Worm (Caenorhabditis elegans) whole organism, L1 larva: ENCODE results near the gene mip-1.

Experiments used
- C04F5.9 ChIP-seq: sonication (generic microtip); optimal IDR thresholded peaks from 2 replicates; lab custom pipeline; 2016; ENCODE audit warnings: missing genetic modification characterization, missing compliant biosample characterization
- F16B12.6 ChIP-seq: fragments of 150-350 bp; optimal IDR thresholded peaks from 2 replicates; lab custom pipeline; 2014; ENCODE audit warnings: missing biosample characterization, missing genetic modification characterization
- aha-1 ChIP-seq: fragments of 150-350 bp; optimal IDR thresholded peaks from 2 replicates; lab custom pipeline; 2014; ENCODE audit warnings: missing biosample characterization, missing genetic modification characterization
- aly-2 ChIP-seq: fragments of 150-350 bp; optimal IDR thresholded peaks from 2 replicates; lab custom pipeline; 2014; ENCODE audit warnings: missing biosample characterization, missing genetic modification characterization
- blmp-1 ChIP-seq: fragments of 150-350 bp; optimal IDR thresholded peaks from 2 replicates; lab custom pipeline; 2014; ENCODE audit warnings: missing biosample characterization, missing genetic modification characterization
- ceh-63 ChIP-seq: fragments of 200-800 bp; sonication (Bioruptor generic); optimal IDR thresholded peaks from 2 replicates; lab custom pipeline; 2018; ENCODE audit warnings: mild to moderate bottlenecking, missing genetic modification characterization, missing compliant biosample characterization
- ceh-8 ChIP-seq: fragments of 200-800 bp; sonication (Bioruptor generic); optimal IDR thresholded peaks from 2 replicates; lab custom pipeline; 2018; ENCODE audit warnings: mild to moderate bottlenecking, missing genetic modification characterization, moderate library complexity, missing compliant biosample characterization
- ceh-82 ChIP-seq, 3 experiments: fragments of 150-350 bp in 1 of 3; sonication (generic microtip) in 2 of 3; optimal IDR thresholded peaks; 2 replicates each; lab custom pipeline; 2014 to 2017; ENCODE audit warnings: missing biosample characterization in 3 of 3, missing genetic modification characterization in 3 of 3
- ceh-90 ChIP-seq: sonication (generic microtip); optimal IDR thresholded peaks from 2 replicates; lab custom pipeline; 2016; ENCODE audit warnings: missing genetic modification characterization, missing compliant biosample characterization
- ces-1 ChIP-seq: fragments of 150-350 bp; optimal IDR thresholded peaks from 2 replicates; lab custom pipeline; 2014; ENCODE audit warnings: missing biosample characterization, missing genetic modification reagents, missing genetic modification characterization
- dpl-1 ChIP-seq, 3 experiments: fragments of 150-350 bp in 2 of 3; sonication (generic microtip) in 1 of 3; optimal IDR thresholded peaks; 2 replicates each; lab custom pipeline; 2014 to 2017; ENCODE audit warnings: missing biosample characterization in 3 of 3, missing genetic modification characterization in 3 of 3, missing genetic modification reagents in 3 of 3
- dsc-1 ChIP-seq: sonication (generic microtip); optimal IDR thresholded peaks from 2 replicates; lab custom pipeline; 2016; ENCODE audit warnings: mild to moderate bottlenecking, missing genetic modification characterization, missing compliant biosample characterization
- efl-1 ChIP-seq, 4 experiments: fragments of 150-350 bp; optimal IDR thresholded peaks in 3 of 4; peaks in 1 of 4; 1 replicate in 1 of 4; 2 replicates in 3 of 4; lab custom pipeline; 2014; ENCODE audit warnings: missing biosample characterization in 2 of 4, missing genetic modification characterization in 2 of 4, missing genetic modification reagents in 2 of 4
- egl-27 ChIP-seq, 2 experiments: fragments of 150-350 bp in 1 of 2; sonication (generic microtip); optimal IDR thresholded peaks; 3 replicates each; lab custom pipeline; 2017 to 2018; ENCODE audit warnings: missing biosample characterization in 2 of 2, missing genetic modification characterization in 2 of 2, missing genetic modification reagents in 2 of 2
- elt-2 ChIP-seq: sonication (generic microtip); optimal IDR thresholded peaks from 2 replicates; lab custom pipeline; 2016; ENCODE audit warnings: missing genetic modification characterization, mild to moderate bottlenecking, inconsistent platforms, missing compliant biosample characterization, missing genetic modification reagents
- elt-3 ChIP-seq, 6 experiments: fragments of 150-350 bp in 1 of 6; sonication (generic microtip); optimal IDR thresholded peaks; 2 replicates each; lab custom pipeline; 2017 to 2018; ENCODE audit warnings: missing biosample characterization in 6 of 6, missing genetic modification characterization in 6 of 6, inconsistent platforms in 1 of 6
- ets-5 ChIP-seq: fragments of 200-800 bp; sonication (Bioruptor generic); IDR thresholded peaks from 2 replicates; pipeline ENCODE4 v1.3.6; 2022; ENCODE audit warnings: missing genetic modification characterization, missing compliant biosample characterization
- fkh-8 ChIP-seq: sonication (generic microtip); optimal IDR thresholded peaks from 2 replicates; lab custom pipeline; 2016; ENCODE audit warnings: mild to moderate bottlenecking, missing genetic modification characterization, missing compliant biosample characterization
- hlh-4 ChIP-seq: sonication (generic microtip); optimal IDR thresholded peaks from 2 replicates; lab custom pipeline; 2016; ENCODE audit warnings: mild to moderate bottlenecking, missing genetic modification characterization, missing compliant biosample characterization
- hpl-2 ChIP-seq: fragments of 150-350 bp; optimal IDR thresholded peaks from 2 replicates; lab custom pipeline; 2014; ENCODE audit warnings: missing biosample characterization, missing genetic modification reagents, missing genetic modification characterization
- isw-1 ChIP-seq: fragments of 200-800 bp; sonication (Bioruptor generic); IDR thresholded peaks from 2 replicates; pipeline ENCODE4 v1.3.6; 2022; ENCODE audit warnings: missing genetic modification characterization, missing compliant biosample characterization
- jun-1 ChIP-seq: fragments of 150-350 bp; optimal IDR thresholded peaks from 2 replicates; lab custom pipeline; 2014; ENCODE audit warnings: missing biosample characterization, missing genetic modification reagents, missing genetic modification characterization
- lin-15B ChIP-seq: fragments of 150-350 bp; sonication (generic microtip); optimal IDR thresholded peaks from 3 replicates; lab custom pipeline; 2014; ENCODE audit warnings: missing biosample characterization, missing genetic modification characterization
- lin-35 ChIP-seq, 2 experiments: fragments of 150-350 bp; optimal IDR thresholded peaks; 2 replicates each; lab custom pipeline; 2014; ENCODE audit warnings: missing biosample characterization in 2 of 2, missing genetic modification characterization in 2 of 2, missing genetic modification reagents in 2 of 2
- lin-39 ChIP-seq: fragments of 150-350 bp; optimal IDR thresholded peaks from 2 replicates; lab custom pipeline; 2014; ENCODE audit warnings: missing biosample characterization, missing genetic modification reagents, missing genetic modification characterization
- lir-3 ChIP-seq: sonication (generic microtip); optimal IDR thresholded peaks from 2 replicates; lab custom pipeline; 2016; ENCODE audit warnings: mild to moderate bottlenecking, missing genetic modification characterization, moderate library complexity, missing compliant biosample characterization; ENCODE audit not compliant: poor library complexity
- lsy-2 ChIP-seq, 2 experiments: fragments of 150-350 bp; optimal IDR thresholded peaks; 2 replicates each; lab custom pipeline; 2014; ENCODE audit warnings: missing biosample characterization in 2 of 2, missing genetic modification characterization in 2 of 2
- mdl-1 ChIP-seq, 2 experiments: fragments of 150-350 bp; optimal IDR thresholded peaks; 2 replicates each; lab custom pipeline; 2014 to 2017; ENCODE audit warnings: missing biosample characterization in 2 of 2, missing genetic modification characterization in 2 of 2, inconsistent platforms in 1 of 2
- mep-1 ChIP-seq: fragments of 150-350 bp; optimal IDR thresholded peaks from 2 replicates; lab custom pipeline; 2014; ENCODE audit warnings: missing biosample characterization, missing genetic modification characterization
- nhr-11 ChIP-seq: fragments of 150-350 bp; optimal IDR thresholded peaks from 2 replicates; lab custom pipeline; 2014; ENCODE audit warnings: missing biosample characterization, missing genetic modification characterization
- nhr-12 ChIP-seq: sonication (generic microtip); optimal IDR thresholded peaks from 2 replicates; lab custom pipeline; 2017; ENCODE audit warnings: missing biosample characterization, missing genetic modification characterization
- nhr-237 ChIP-seq: fragments of 150-350 bp; optimal IDR thresholded peaks from 2 replicates; lab custom pipeline; 2014; ENCODE audit warnings: missing biosample characterization, missing genetic modification characterization
- nhr-28 ChIP-seq: fragments of 150-350 bp; optimal IDR thresholded peaks from 2 replicates; lab custom pipeline; 2014; ENCODE audit warnings: missing biosample characterization, missing genetic modification characterization
- nhr-47 ChIP-seq: sonication (generic microtip); optimal IDR thresholded peaks from 2 replicates; lab custom pipeline; 2016; ENCODE audit warnings: mild to moderate bottlenecking, missing genetic modification characterization, moderate library complexity, missing compliant biosample characterization
- nhr-76 ChIP-seq: sonication (generic microtip); optimal IDR thresholded peaks from 2 replicates; lab custom pipeline; 2017; ENCODE audit warnings: missing biosample characterization, missing genetic modification characterization
- nhr-77 ChIP-seq: fragments of 150-350 bp; optimal IDR thresholded peaks from 2 replicates; lab custom pipeline; 2014; ENCODE audit warnings: missing biosample characterization, missing genetic modification characterization
- nhr-85 ChIP-seq: sonication (generic microtip); peaks from one replicate; lab custom pipeline; 2016; ENCODE audit warnings: missing genetic modification characterization, inconsistent platforms, missing compliant biosample characterization
- nhr-90 ChIP-seq: sonication (generic microtip); optimal IDR thresholded peaks from 2 replicates; lab custom pipeline; 2016; ENCODE audit warnings: mild to moderate bottlenecking, missing genetic modification characterization, missing compliant biosample characterization; ENCODE audit not compliant: poor library complexity
- pag-3 ChIP-seq: sonication (generic microtip); optimal IDR thresholded peaks from 2 replicates; lab custom pipeline; 2017; ENCODE audit warnings: missing genetic modification characterization, mild to moderate bottlenecking, missing compliant biosample characterization, antibody characterized with exemption, borderline replicate concordance; ENCODE audit not compliant: insufficient read depth
- pqm-1 ChIP-seq: sonication (generic microtip); optimal IDR thresholded peaks from 3 replicates; lab custom pipeline; 2017; ENCODE audit warnings: missing biosample characterization, missing genetic modification characterization
- rnt-1 ChIP-seq: sonication (generic microtip); optimal IDR thresholded peaks from 2 replicates; lab custom pipeline; 2016; ENCODE audit warnings: mild to moderate bottlenecking, missing genetic modification characterization, moderate library complexity, missing compliant biosample characterization
- snpc-4 ChIP-seq: fragments of 150-350 bp; optimal IDR thresholded peaks from 2 replicates; lab custom pipeline; 2014; ENCODE audit warnings: missing biosample characterization, missing genetic modification characterization
- snu-23 ChIP-seq: sonication (generic microtip); optimal IDR thresholded peaks from 2 replicates; lab custom pipeline; 2016; ENCODE audit warnings: missing genetic modification characterization, missing compliant biosample characterization
- sptf-1 ChIP-seq: fragments of 150-350 bp; optimal IDR thresholded peaks from 2 replicates; lab custom pipeline; 2014; ENCODE audit warnings: missing biosample characterization, missing genetic modification characterization
- sup-37 ChIP-seq: fragments of 200-800 bp; sonication (Bioruptor generic); optimal IDR thresholded peaks from 2 replicates; lab custom pipeline; 2018; ENCODE audit warnings: mild to moderate bottlenecking, missing genetic modification characterization, missing compliant biosample characterization
- swsn-7 ChIP-seq: sonication (generic microtip); optimal IDR thresholded peaks from 2 replicates; lab custom pipeline; 2016; ENCODE audit warnings: missing genetic modification characterization, missing compliant biosample characterization
- unc-30 ChIP-seq: sonication (generic microtip); optimal IDR thresholded peaks from 2 replicates; lab custom pipeline; 2017; ENCODE audit warnings: missing biosample characterization, missing genetic modification characterization
- unc-62 ChIP-seq: fragments of 150-350 bp; optimal IDR thresholded peaks from 2 replicates; lab custom pipeline; 2014; ENCODE audit warnings: missing biosample characterization, missing genetic modification reagents, missing genetic modification characterization
- unc-86 ChIP-seq: sonication (generic microtip); optimal IDR thresholded peaks from 2 replicates; lab custom pipeline; 2016; ENCODE audit warnings: missing genetic modification characterization, missing compliant biosample characterization
- vab-15 ChIP-seq: sonication (generic microtip); optimal IDR thresholded peaks from 2 replicates; lab custom pipeline; 2017; ENCODE audit warnings: missing genotype, mild to moderate bottlenecking, missing genetic modification characterization, missing compliant biosample characterization
- xbp-1 ChIP-seq: sonication (generic microtip); optimal IDR thresholded peaks from 2 replicates; lab custom pipeline; 2016; ENCODE audit warnings: missing genetic modification characterization, missing compliant biosample characterization
- ztf-11 ChIP-seq, 2 experiments: sonication (generic microtip); optimal IDR thresholded peaks; 2 replicates each; lab custom pipeline; 2016 to 2017; ENCODE audit warnings: missing genetic modification characterization in 2 of 2, missing biosample characterization in 1 of 2, missing compliant biosample characterization in 1 of 2
- ztf-4 ChIP-seq: fragments of 150-350 bp; optimal IDR thresholded peaks from 2 replicates; lab custom pipeline; 2014; ENCODE audit warnings: missing biosample characterization, missing genetic modification characterization

The mip-1 gene

ce11 chrIII:4796039-4796438 is 3.2 kb downstream of the mip-1 start:
- TF ChIP-seq lin-35 (GFP tag; optimal IDR thresholded peaks at IDR 0.05; lab: Kevin White, UChicago) (peak; percentile 53 to 79), dpl-1 (GFP tag; optimal IDR thresholded peaks at IDR 0.05; lab: Kevin White, UChicago) (peak; percentile 52 to 67 (median 61)), unc-86 (tag; lab: Kevin White, UChicago) (no peak), blmp-1 (tag; lab: Kevin White, UChicago) (peak; percentile 80), snpc-4 (tag; lab: Kevin White, UChicago) (peak; percentile 58), sptf-1 (tag; lab: Kevin White, UChicago) (no peak), C04F5.9 (tag; lab: Kevin White, UChicago) (peak; percentile 15), nhr-76 (no peak), aly-2 (tag; lab: Kevin White, UChicago) (peak; percentile 8), mdl-1 (tag; optimal IDR thresholded peaks at IDR 0.05; lab: Kevin White, UChicago) (peak; percentile 4 to 69), nhr-11 (tag; lab: Kevin White, UChicago) (no peak), rnt-1 (tag; lab: Kevin White, UChicago) (peak; percentile 44), unc-62 (GFP tag; lab: Kevin White, UChicago) (no peak), F16B12.6 (tag; lab: Kevin White, UChicago) (peak; percentile 57), hlh-4 (tag; lab: Kevin White, UChicago) (no peak), nhr-85 (tag; lab: Kevin White, UChicago) (peak; percentile 54), ets-5 (GFP tag; lab: Robert Waterston, UW) (no peak), unc-30 (tag; lab: Kevin White, UChicago) (no peak), ceh-63 (no peak), nhr-28 (tag; lab: Kevin White, UChicago) (no peak), egl-27 (tag; optimal IDR thresholded peaks at IDR 0.05; lab: Kevin White, UChicago) (no peak), jun-1 (tag; lab: Kevin White, UChicago) (peak; percentile 96), nhr-237 (tag; lab: Kevin White, UChicago) (peak; percentile 5), efl-1 (optimal IDR thresholded peaks at IDR 0.05; lab: Kevin White, UChicago) (peak; percentile 78 to 80), efl-1 (GFP tag; optimal IDR thresholded peaks at IDR 0.05 in 1 of 2; lab: Kevin White, UChicago) (peak; percentile 60 to 96), xbp-1 (tag; lab: Kevin White, UChicago) (peak; percentile 46), elt-3 (tag; optimal IDR thresholded peaks at IDR 0.05; lab: Kevin White, UChicago) (peak in 3 of 6 experiments; percentile 3 to 78 (median 38)), elt-2 (tag; lab: Kevin White, UChicago) (no peak), aha-1 (tag; lab: Kevin White, UChicago) (no peak), vab-15 (tag; lab: Kevin White, UChicago) (no peak), hpl-2 (GFP tag; lab: Kevin White, UChicago) (no peak), ces-1 (no peak), ceh-8 (GFP tag; lab: Kevin White, UChicago) (no peak), lin-39 (tag; lab: Kevin White, UChicago) (no peak), snu-23 (peak; percentile 72), lir-3 (tag; lab: Kevin White, UChicago) (peak; percentile 22), ztf-4 (no peak), nhr-77 (tag; lab: Kevin White, UChicago) (peak; percentile 67), lin-15B (tag; lab: Kevin White, UChicago) (peak; percentile 52), ceh-90 (tag; lab: Kevin White, UChicago) (no peak), dsc-1 (tag; lab: Kevin White, UChicago) (no peak), fkh-8 (tag; lab: Kevin White, UChicago) (no peak), nhr-12 (tag; lab: Kevin White, UChicago) (no peak), sup-37 (GFP tag; lab: Kevin White, UChicago) (no peak), ceh-82 (tag; optimal IDR thresholded peaks at IDR 0.05; lab: Kevin White, UChicago) (peak; percentile 2 to 53 (median 49)), mep-1 (tag; lab: Kevin White, UChicago) (peak; percentile 85), pqm-1 (tag; lab: Kevin White, UChicago) (no peak), swsn-7 (peak; percentile 47), nhr-47 (peak; percentile 54), lsy-2 (tag; optimal IDR thresholded peaks at IDR 0.05; lab: Kevin White, UChicago) (peak; percentile 45 to 80), nhr-90 (tag; lab: Kevin White, UChicago) (peak; percentile 50), isw-1 (no peak), pag-3 (no peak), ztf-11 (tag; optimal IDR thresholded peaks at IDR 0.05; lab: Kevin White, UChicago) (no peak)
